Worm (Caenorhabditis elegans) whole organism, L1 larva: ENCODE results near the gene F31E3.6.

ENCODE experiments used
- C04F5.9 ChIP-seq: sonication (generic microtip); optimal IDR thresholded peaks from 2 replicates; lab custom pipeline; 2016; ENCODE audit warnings: missing genetic modification characterization, missing compliant biosample characterization
- C16A3.4 ChIP-seq: fragments of 150-350 bp; optimal IDR thresholded peaks from 2 replicates; lab custom pipeline; 2014; ENCODE audit warnings: missing biosample characterization, missing genetic modification characterization
- C34B4.2 ChIP-seq: sonication (generic microtip); optimal IDR thresholded peaks from 2 replicates; lab custom pipeline; 2017; ENCODE audit warnings: mild to moderate bottlenecking, missing genetic modification characterization, missing compliant biosample characterization
- Y116A8C.19 ChIP-seq: sonication (generic microtip); optimal IDR thresholded peaks from 2 replicates; lab custom pipeline; 2016; ENCODE audit warnings: missing compliant biosample characterization, missing genetic modification characterization, borderline replicate concordance
- aly-2 ChIP-seq: fragments of 150-350 bp; optimal IDR thresholded peaks from 2 replicates; lab custom pipeline; 2014; ENCODE audit warnings: missing biosample characterization, missing genetic modification characterization
- blmp-1 ChIP-seq: fragments of 150-350 bp; optimal IDR thresholded peaks from 2 replicates; lab custom pipeline; 2014; ENCODE audit warnings: missing biosample characterization, missing genetic modification characterization
- ceh-8 ChIP-seq: fragments of 200-800 bp; sonication (Bioruptor generic); optimal IDR thresholded peaks from 2 replicates; lab custom pipeline; 2018; ENCODE audit warnings: mild to moderate bottlenecking, missing genetic modification characterization, moderate library complexity, missing compliant biosample characterization
- ceh-90 ChIP-seq: sonication (generic microtip); optimal IDR thresholded peaks from 2 replicates; lab custom pipeline; 2016; ENCODE audit warnings: missing genetic modification characterization, missing compliant biosample characterization
- dpl-1 ChIP-seq, 3 experiments: fragments of 150-350 bp in 2 of 3; sonication (generic microtip) in 1 of 3; optimal IDR thresholded peaks; 2 replicates each; lab custom pipeline; 2014 to 2017; ENCODE audit warnings: missing biosample characterization in 3 of 3, missing genetic modification characterization in 3 of 3, missing genetic modification reagents in 3 of 3
- dsc-1 ChIP-seq: sonication (generic microtip); optimal IDR thresholded peaks from 2 replicates; lab custom pipeline; 2016; ENCODE audit warnings: mild to moderate bottlenecking, missing genetic modification characterization, missing compliant biosample characterization
- efl-1 ChIP-seq, 4 experiments: fragments of 150-350 bp; optimal IDR thresholded peaks in 3 of 4; peaks in 1 of 4; 1 replicate in 1 of 4; 2 replicates in 3 of 4; lab custom pipeline; 2014; ENCODE audit warnings: missing biosample characterization in 2 of 4, missing genetic modification characterization in 2 of 4, missing genetic modification reagents in 2 of 4
- egl-13 ChIP-seq: sonication (generic microtip); optimal IDR thresholded peaks from 2 replicates; lab custom pipeline; 2016; ENCODE audit warnings: missing genotype, missing genetic modification reagents, missing genetic modification characterization, missing compliant biosample characterization
- egl-27 ChIP-seq, 2 experiments: fragments of 150-350 bp in 1 of 2; sonication (generic microtip); optimal IDR thresholded peaks; 3 replicates each; lab custom pipeline; 2017 to 2018; ENCODE audit warnings: missing biosample characterization in 2 of 2, missing genetic modification characterization in 2 of 2, missing genetic modification reagents in 2 of 2
- elt-3 ChIP-seq, 6 experiments: fragments of 150-350 bp in 1 of 6; sonication (generic microtip); optimal IDR thresholded peaks; 2 replicates each; lab custom pipeline; 2017 to 2018; ENCODE audit warnings: missing biosample characterization in 6 of 6, missing genetic modification characterization in 6 of 6, inconsistent platforms in 1 of 6
- fkh-10 ChIP-seq: sonication (generic microtip); optimal IDR thresholded peaks from 2 replicates; lab custom pipeline; 2017; ENCODE audit warnings: missing biosample characterization, missing genetic modification reagents, missing genetic modification characterization
- hlh-4 ChIP-seq: sonication (generic microtip); optimal IDR thresholded peaks from 2 replicates; lab custom pipeline; 2016; ENCODE audit warnings: mild to moderate bottlenecking, missing genetic modification characterization, missing compliant biosample characterization
- isw-1 ChIP-seq: fragments of 200-800 bp; sonication (Bioruptor generic); IDR thresholded peaks from 2 replicates; pipeline ENCODE4 v1.3.6; 2022; ENCODE audit warnings: missing genetic modification characterization, missing compliant biosample characterization
- lin-13 ChIP-seq: fragments of 150-350 bp; optimal IDR thresholded peaks from 2 replicates; lab custom pipeline; 2014; ENCODE audit warnings: missing biosample characterization, missing genetic modification reagents, missing genetic modification characterization
- lin-14 ChIP-seq: fragments of 200-800 bp; sonication (Bioruptor generic); optimal IDR thresholded peaks from 2 replicates; lab custom pipeline; 2018; ENCODE audit warnings: mild to moderate bottlenecking, missing genetic modification characterization, moderate library complexity, missing compliant biosample characterization
- lin-35 ChIP-seq, 2 experiments: fragments of 150-350 bp; optimal IDR thresholded peaks; 2 replicates each; lab custom pipeline; 2014; ENCODE audit warnings: missing biosample characterization in 2 of 2, missing genetic modification characterization in 2 of 2, missing genetic modification reagents in 2 of 2
- lsy-2 ChIP-seq, 2 experiments: fragments of 150-350 bp; optimal IDR thresholded peaks; 2 replicates each; lab custom pipeline; 2014; ENCODE audit warnings: missing biosample characterization in 2 of 2, missing genetic modification characterization in 2 of 2
- mdl-1 ChIP-seq, 2 experiments: fragments of 150-350 bp; optimal IDR thresholded peaks; 2 replicates each; lab custom pipeline; 2014 to 2017; ENCODE audit warnings: missing biosample characterization in 2 of 2, missing genetic modification characterization in 2 of 2, inconsistent platforms in 1 of 2
- mep-1 ChIP-seq: fragments of 150-350 bp; optimal IDR thresholded peaks from 2 replicates; lab custom pipeline; 2014; ENCODE audit warnings: missing biosample characterization, missing genetic modification characterization
- nhr-19 ChIP-seq: fragments of 200-800 bp; sonication (Bioruptor generic); conservative IDR thresholded peaks from 2 replicates; pipeline ENCODE4 v1.3.6; 2022; ENCODE audit warnings: missing genetic modification characterization, missing compliant biosample characterization
- nhr-20 ChIP-seq: sonication (generic microtip); optimal IDR thresholded peaks from 2 replicates; lab custom pipeline; 2016; ENCODE audit warnings: mild to moderate bottlenecking, missing genetic modification characterization, missing compliant biosample characterization
- nhr-237 ChIP-seq: fragments of 150-350 bp; optimal IDR thresholded peaks from 2 replicates; lab custom pipeline; 2014; ENCODE audit warnings: missing biosample characterization, missing genetic modification characterization
- nhr-47 ChIP-seq: sonication (generic microtip); optimal IDR thresholded peaks from 2 replicates; lab custom pipeline; 2016; ENCODE audit warnings: mild to moderate bottlenecking, missing genetic modification characterization, moderate library complexity, missing compliant biosample characterization
- nhr-71 ChIP-seq: sonication (generic microtip); optimal IDR thresholded peaks from 2 replicates; lab custom pipeline; 2016; ENCODE audit warnings: mild to moderate bottlenecking, missing genetic modification characterization, moderate library complexity, missing compliant biosample characterization
- nhr-77 ChIP-seq: fragments of 150-350 bp; optimal IDR thresholded peaks from 2 replicates; lab custom pipeline; 2014; ENCODE audit warnings: missing biosample characterization, missing genetic modification characterization
- nhr-85 ChIP-seq: sonication (generic microtip); peaks from one replicate; lab custom pipeline; 2016; ENCODE audit warnings: missing genetic modification characterization, inconsistent platforms, missing compliant biosample characterization
- nhr-90 ChIP-seq: sonication (generic microtip); optimal IDR thresholded peaks from 2 replicates; lab custom pipeline; 2016; ENCODE audit warnings: mild to moderate bottlenecking, missing genetic modification characterization, missing compliant biosample characterization; ENCODE audit not compliant: poor library complexity
- pax-3 ChIP-seq: fragments of 200-800 bp; sonication (Bioruptor generic); optimal IDR thresholded peaks from 2 replicates; lab custom pipeline; 2018; ENCODE audit warnings: mild to moderate bottlenecking, missing genetic modification characterization, moderate library complexity, missing compliant biosample characterization
- pqm-1 ChIP-seq: sonication (generic microtip); optimal IDR thresholded peaks from 3 replicates; lab custom pipeline; 2017; ENCODE audit warnings: missing biosample characterization, missing genetic modification characterization
- rnt-1 ChIP-seq: sonication (generic microtip); optimal IDR thresholded peaks from 2 replicates; lab custom pipeline; 2016; ENCODE audit warnings: mild to moderate bottlenecking, missing genetic modification characterization, moderate library complexity, missing compliant biosample characterization
- sox-4 ChIP-seq: sonication (generic microtip); optimal IDR thresholded peaks from 2 replicates; lab custom pipeline; 2016; ENCODE audit warnings: missing genetic modification characterization, missing compliant biosample characterization
- sup-37 ChIP-seq: fragments of 200-800 bp; sonication (Bioruptor generic); optimal IDR thresholded peaks from 2 replicates; lab custom pipeline; 2018; ENCODE audit warnings: mild to moderate bottlenecking, missing genetic modification characterization, missing compliant biosample characterization
- tlp-1 ChIP-seq: fragments of 150-350 bp; optimal IDR thresholded peaks from 2 replicates; lab custom pipeline; 2014; ENCODE audit warnings: missing biosample characterization, missing genetic modification characterization
- unc-30 ChIP-seq: sonication (generic microtip); optimal IDR thresholded peaks from 2 replicates; lab custom pipeline; 2017; ENCODE audit warnings: missing biosample characterization, missing genetic modification characterization
- vab-15 ChIP-seq: sonication (generic microtip); optimal IDR thresholded peaks from 2 replicates; lab custom pipeline; 2017; ENCODE audit warnings: missing genotype, mild to moderate bottlenecking, missing genetic modification characterization, missing compliant biosample characterization
- xbp-1 ChIP-seq: sonication (generic microtip); optimal IDR thresholded peaks from 2 replicates; lab custom pipeline; 2016; ENCODE audit warnings: missing genetic modification characterization, missing compliant biosample characterization
- zag-1 ChIP-seq: fragments of 150-350 bp; optimal IDR thresholded peaks from 2 replicates; lab custom pipeline; 2014; ENCODE audit warnings: missing biosample characterization, missing genetic modification characterization
- zip-4 ChIP-seq: fragments of 200-800 bp; sonication (Bioruptor generic); optimal IDR thresholded peaks from 2 replicates; lab custom pipeline; 2018; ENCODE audit warnings: mild to moderate bottlenecking, missing genetic modification characterization, moderate library complexity, missing compliant biosample characterization

Gene F31E3.6

DNA sequence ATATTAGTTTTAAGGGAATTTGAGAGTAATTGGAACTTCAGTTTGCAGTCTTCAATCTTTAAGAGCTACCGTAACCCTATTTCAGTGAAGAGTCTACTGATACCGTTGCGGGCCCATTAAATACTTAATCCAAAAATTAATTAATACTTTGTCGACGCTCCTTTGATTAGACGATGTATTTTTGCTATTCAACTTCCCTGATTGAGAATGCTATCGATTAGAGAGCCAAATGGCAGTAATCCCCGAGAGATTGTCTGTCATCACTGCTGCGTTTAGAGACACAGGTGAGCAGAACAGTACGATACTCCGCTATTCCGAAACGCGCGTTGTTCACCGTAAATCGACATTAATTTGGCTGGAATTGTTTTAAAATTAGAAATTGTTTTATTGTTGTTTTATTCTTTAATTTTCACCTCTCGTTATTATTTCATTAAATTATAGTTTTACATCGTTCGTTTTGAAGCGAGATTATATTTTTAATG, 39.3 kb downstream of the F31E3.6 start, which contains the start of gene rfl-1 (continued):
- TF ChIP-seq dpl-1 (GFP tag; optimal IDR thresholded peaks at IDR 0.05; lab: Kevin White, UChicago) (peak; percentile 58 to 73 (median 70)), fkh-10 (GFP tag; lab: Kevin White, UChicago) (peak; percentile 22), pqm-1 (no peak), vab-15 (tag; lab: Kevin White, UChicago) (no peak)

DNA sequence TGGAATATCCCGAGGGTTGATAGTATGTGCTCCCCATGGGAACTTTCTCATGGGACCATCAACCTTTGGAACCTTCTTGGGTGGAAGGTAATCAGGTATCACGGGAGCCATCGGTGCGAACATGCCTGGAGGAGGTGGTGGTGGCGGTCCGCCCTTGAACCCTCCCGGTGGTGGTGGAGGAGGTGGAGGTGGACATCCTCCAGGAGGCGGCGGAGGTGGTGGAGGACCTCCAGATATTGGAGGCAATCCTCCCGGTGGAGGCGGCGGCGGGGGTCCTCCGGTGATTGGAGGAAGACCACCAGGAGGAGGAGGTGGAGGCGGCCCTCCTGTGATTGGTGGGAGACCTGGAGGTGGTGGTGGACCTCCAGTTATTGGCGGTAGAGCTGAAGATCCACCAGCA, 44.0 kb downstream of the F31E3.6 start:
- TF ChIP-seq dpl-1 (GFP tag; optimal IDR thresholded peaks at IDR 0.05; lab: Kevin White, UChicago), result no peak
- TF ChIP-seq efl-1 (optimal IDR thresholded peaks at IDR 0.05; lab: Kevin White, UChicago), result no peak
- peak in 1 of 2 experiments; percentile 86 for TF ChIP-seq efl-1 (GFP tag; optimal IDR thresholded peaks at IDR 0.05 in 1 of 2; lab: Kevin White, UChicago)
- no peak for TF ChIP-seq egl-13 (tag; lab: Kevin White, UChicago)
- no peak for TF ChIP-seq nhr-85 (tag; lab: Kevin White, UChicago)
- no peak for TF ChIP-seq ceh-90 (tag; lab: Kevin White, UChicago)
- peak; percentile 80 for TF ChIP-seq ceh-8 (GFP tag; lab: Kevin White, UChicago)
- TF ChIP-seq C34B4.2 (tag; lab: Kevin White, UChicago), result no peak
- TF ChIP-seq nhr-77 (tag; lab: Kevin White, UChicago), result no peak
- TF ChIP-seq unc-30 (tag; lab: Kevin White, UChicago), result no peak
- no peak for TF ChIP-seq isw-1 (GFP tag; lab: Robert Waterston, UW)
- no peak for TF ChIP-seq nhr-47 (tag; lab: Kevin White, UChicago)

DNA sequence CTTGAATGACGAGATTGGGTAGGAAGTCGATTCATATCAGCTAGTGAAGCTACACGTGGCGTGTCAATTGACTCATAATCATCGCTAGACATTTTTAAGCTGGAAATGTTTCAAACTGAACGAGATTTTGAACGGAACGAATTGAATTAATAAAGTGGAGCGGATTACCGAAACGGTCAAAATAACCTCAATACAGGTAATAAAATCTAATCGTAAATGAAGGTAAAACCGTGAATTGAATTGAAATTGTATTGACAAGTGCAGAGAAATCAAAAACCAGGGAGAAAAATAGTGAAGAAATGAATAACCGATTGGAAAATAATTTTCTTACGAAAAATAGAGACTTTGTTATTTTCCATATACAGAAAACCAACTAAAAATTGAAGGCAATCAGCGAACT, 47.2 kb downstream of the F31E3.6 start, which contains the start of gene cyk-1:
Gene cyk-1, minus strand, starts transcription at position 101 of the 400 bp plus-strand sequence.
- TF ChIP-seq tlp-1 (tag; lab: Kevin White, UChicago) (no peak), nhr-19 (no peak), mep-1 (no peak), mdl-1 (tag; optimal IDR thresholded peaks at IDR 0.05; lab: Kevin White, UChicago) (no peak), sup-37 (no peak), lin-35 (GFP tag; optimal IDR thresholded peaks at IDR 0.05; lab: Kevin White, UChicago) (no peak), blmp-1 (tag; lab: Kevin White, UChicago) (no peak), nhr-71 (no peak), nhr-20 (tag; lab: Kevin White, UChicago) (no peak), hlh-4 (tag; lab: Kevin White, UChicago) (no peak), zag-1 (tag; lab: Kevin White, UChicago) (no peak), isw-1 (GFP tag; lab: Robert Waterston, UW) (no peak), C04F5.9 (tag; lab: Kevin White, UChicago) (no peak), egl-27 (tag; optimal IDR thresholded peaks at IDR 0.05; lab: Kevin White, UChicago) (no peak)

DNA sequence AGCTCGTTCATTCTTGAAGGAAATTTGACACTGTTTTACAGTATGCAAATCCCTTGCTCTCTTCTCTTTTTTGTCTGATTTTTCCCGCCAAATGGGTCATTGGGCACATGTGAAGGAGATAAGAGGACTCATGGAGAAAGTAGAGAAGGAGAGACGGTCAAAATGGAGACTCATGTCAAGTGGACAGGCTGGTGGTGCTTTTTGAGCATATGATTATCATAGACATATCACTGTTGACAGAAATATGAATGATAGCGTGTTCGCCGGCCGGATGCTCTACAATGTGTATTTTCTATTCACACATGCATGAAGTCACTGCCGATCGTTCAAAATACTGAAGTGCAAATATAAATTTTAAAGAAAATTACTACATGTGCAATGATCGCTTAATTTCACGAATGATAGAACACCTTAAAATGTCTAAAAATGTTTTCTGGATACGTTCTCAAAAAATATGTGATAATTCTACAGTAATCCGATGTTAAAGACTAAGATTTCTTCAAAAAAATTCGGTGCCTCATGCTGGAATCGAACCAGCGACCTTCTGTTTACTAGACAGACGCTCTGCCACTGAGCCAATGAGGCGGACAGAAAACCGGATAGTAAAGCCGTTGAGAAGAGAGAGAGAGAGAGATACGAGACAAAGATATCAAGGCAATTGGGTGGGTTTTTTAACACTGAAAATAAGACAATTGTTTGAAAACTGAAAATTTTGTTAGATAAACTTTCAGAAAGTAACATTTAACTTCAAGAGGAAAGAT, 48.3 kb downstream of the F31E3.6 start:
- TF ChIP-seq mdl-1 (tag; optimal IDR thresholded peaks at IDR 0.05; lab: Kevin White, UChicago) (peak in 1 of 2 experiments; percentile 25), zip-4 (no peak), nhr-237 (no peak), aly-2 (tag; lab: Kevin White, UChicago) (no peak), blmp-1 (tag; lab: Kevin White, UChicago) (no peak), nhr-90 (peak; percentile 31), sox-4 (tag; lab: Kevin White, UChicago) (no peak), lin-14 (GFP tag; lab: Kevin White, UChicago) (peak; percentile 15), nhr-71 (peak; percentile 50), lsy-2 (tag; optimal IDR thresholded peaks at IDR 0.05; lab: Kevin White, UChicago) (peak; percentile 60 to 63), xbp-1 (tag; lab: Kevin White, UChicago) (peak; percentile 16), egl-13 (tag; lab: Kevin White, UChicago) (no peak), Y116A8C.19 (no peak), nhr-47 (tag; lab: Kevin White, UChicago) (peak; percentile 53), lin-13 (peak; percentile 2), nhr-77 (tag; lab: Kevin White, UChicago) (no peak), rnt-1 (tag; lab: Kevin White, UChicago) (peak; percentile 49), dsc-1 (tag; lab: Kevin White, UChicago) (peak; percentile 66), efl-1 (optimal IDR thresholded peaks at IDR 0.05; lab: Kevin White, UChicago) (peak; percentile 31 to 53), efl-1 (GFP tag; optimal IDR thresholded peaks at IDR 0.05 in 1 of 2; lab: Kevin White, UChicago) (peak; percentile 8 to 90), nhr-19 (peak; percentile 59), vab-15 (tag; lab: Kevin White, UChicago) (no peak), nhr-85 (tag; lab: Kevin White, UChicago) (no peak), pax-3 (tag; lab: Kevin White, UChicago) (peak; percentile 15), elt-3 (tag; optimal IDR thresholded peaks at IDR 0.05; lab: Kevin White, UChicago) (peak in 1 of 6 experiments; percentile 1), C16A3.4 (tag; lab: Kevin White, UChicago) (peak; percentile 45), nhr-20 (tag; lab: Kevin White, UChicago) (peak; percentile 33), mep-1 (peak; percentile 41)
